Fruit fly (Drosophila melanogaster) whole organism, adult: ENCODE results near the gene mfrn.

ENCODE experiments used
- CG11617 ChIP-seq: fragments of 200-800 bp; sonication (Bioruptor generic); optimal IDR thresholded peaks from 2 replicates; lab custom pipeline; 2017; ENCODE audit warnings: mild to moderate bottlenecking, missing biosample characterization, missing genetic modification reagents, missing genetic modification characterization
- CG12768 ChIP-seq: fragments of 200-800 bp; sonication (Bioruptor generic); optimal IDR thresholded peaks from 2 replicates; lab custom pipeline; 2017; ENCODE audit warnings: missing biosample characterization, missing genetic modification characterization, mild to moderate bottlenecking, moderate library complexity, missing genetic modification reagents
- CG14711 ChIP-seq: fragments of 200-800 bp; sonication (Bioruptor generic); optimal IDR thresholded peaks from 2 replicates; lab custom pipeline; 2018; ENCODE audit warnings: missing biosample characterization, mild to moderate bottlenecking, missing genetic modification characterization, moderate library complexity
- CG1620 ChIP-seq: fragments of 200-800 bp; sonication (Bioruptor generic); optimal IDR thresholded peaks from 2 replicates; lab custom pipeline; 2016; ENCODE audit warnings: missing biosample characterization, missing genetic modification characterization
- CG33017 ChIP-seq: fragments of 200-800 bp; sonication (Bioruptor generic); optimal IDR thresholded peaks from 2 replicates; lab custom pipeline; 2018; ENCODE audit warnings: missing biosample characterization, mild to moderate bottlenecking, missing genetic modification characterization, moderate library complexity
- CG5204 ChIP-seq: fragments of 200-800 bp; sonication (Bioruptor generic); optimal IDR thresholded peaks from 2 replicates; lab custom pipeline; 2016; ENCODE audit warnings: missing biosample characterization, missing genetic modification characterization
- CG7045 ChIP-seq: fragments of 200-800 bp; sonication (Bioruptor generic); optimal IDR thresholded peaks from 2 replicates; lab custom pipeline; 2017; ENCODE audit warnings: missing biosample characterization, mild to moderate bottlenecking, missing genetic modification characterization
- CG7101 ChIP-seq: fragments of 200-800 bp; sonication (Bioruptor generic); optimal IDR thresholded peaks from 2 replicates; lab custom pipeline; 2018; ENCODE audit warnings: missing biosample characterization, mild to moderate bottlenecking, missing genetic modification characterization, moderate library complexity
- Clk ChIP-seq: fragments of 200-800 bp; sonication (Bioruptor generic); optimal IDR thresholded peaks from 2 replicates; lab custom pipeline; 2017; ENCODE audit warnings: missing biosample characterization, missing genetic modification characterization
- Crg-1 ChIP-seq: fragments of 200-800 bp; sonication (Bioruptor generic); optimal IDR thresholded peaks from 2 replicates; lab custom pipeline; 2016; ENCODE audit warnings: missing biosample characterization, missing genetic modification characterization
- Hr96 ChIP-seq: fragments of 200-800 bp; sonication (Bioruptor generic); optimal IDR thresholded peaks from 2 replicates; lab custom pipeline; 2016; ENCODE audit warnings: missing biosample characterization, missing genetic modification characterization
- Mnt ChIP-seq: fragments of 200-800 bp; sonication (Bioruptor generic); optimal IDR thresholded peaks from 2 replicates; lab custom pipeline; 2016; ENCODE audit warnings: missing biosample characterization, mild to moderate bottlenecking, missing genetic modification characterization
- bab1 ChIP-seq: fragments of 200-800 bp; sonication (Bioruptor generic); optimal IDR thresholded peaks from 3 replicates; lab custom pipeline; 2019; ENCODE audit warnings: missing biosample characterization, mild to moderate bottlenecking, missing genetic modification characterization, moderate library complexity
- cic ChIP-seq: fragments of 200-800 bp; sonication (Bioruptor generic); optimal IDR thresholded peaks from 2 replicates; lab custom pipeline; 2017; ENCODE audit warnings: missing biosample characterization, mild to moderate bottlenecking, missing genetic modification characterization, moderate library complexity
- cnc ChIP-seq, 2 experiments: fragments of >200 bp; optimal IDR thresholded peaks; 2 replicates each; lab custom pipeline; 2017
- kay ChIP-seq: fragments of 200-800 bp; sonication (Bioruptor generic); peaks from one replicate; lab custom pipeline; 2016; ENCODE audit warnings: missing biosample characterization, missing genetic modification characterization, borderline replicate concordance
- ovo ChIP-seq: fragments of 200-800 bp; sonication (Bioruptor generic); optimal IDR thresholded peaks from 2 replicates; lab custom pipeline; 2016; ENCODE audit warnings: missing biosample characterization, missing genetic modification characterization
- pad ChIP-seq: fragments of 200-800 bp; sonication (Bioruptor generic); optimal IDR thresholded peaks from 3 replicates; lab custom pipeline; 2017; ENCODE audit warnings: missing biosample characterization, missing genetic modification characterization, mild to moderate bottlenecking, moderate library complexity, missing genetic modification reagents
- tj ChIP-seq: fragments of 200-800 bp; sonication (Bioruptor generic); optimal IDR thresholded peaks from 3 replicates; lab custom pipeline; 2017; ENCODE audit warnings: missing biosample characterization, mild to moderate bottlenecking, missing genetic modification characterization, moderate library complexity
- toe ChIP-seq: fragments of 200-800 bp; sonication (Bioruptor generic); optimal IDR thresholded peaks from 2 replicates; lab custom pipeline; 2016; ENCODE audit warnings: missing biosample characterization, missing genetic modification characterization

Gene mfrn

dm6 chr3R:27926738-27927215 lies 21.0 kb downstream of the mfrn start:
- TF ChIP-seq cic (GFP tag; lab: Kevin White, UChicago), result peak; percentile 75
- no peak for TF ChIP-seq CG7045 (GFP tag; lab: Kevin White, UChicago)
- TF ChIP-seq Mnt, result peak; percentile 62
- TF ChIP-seq Hr96 (GFP tag; lab: Kevin White, UChicago), result peak; percentile 31

- TF ChIP-seq CG11617 (GFP tag; lab: Kevin White, UChicago), result no peak
- no peak for TF ChIP-seq cnc (optimal IDR thresholded peaks at IDR 0.05; lab: Kevin White, UChicago)
- TF ChIP-seq ovo, result peak; percentile 68
- no peak for TF ChIP-seq CG5204 (GFP tag; lab: Kevin White, UChicago)
- TF ChIP-seq kay, result no peak
Observed at dm6 chr3R:27925971-27926533, 21.8 kb downstream of the mfrn start.

dm6 chr3R:27925000-27925970 lies 22.5 kb downstream of the mfrn start, which contains the start of gene mino:
mino (plus strand) TSS chr3R:27925191.
- TF ChIP-seq Mnt, result peak; percentile 75
- TF ChIP-seq CG5204 (GFP tag; lab: Kevin White, UChicago), result peak; percentile 48
- TF ChIP-seq cic (GFP tag; lab: Kevin White, UChicago), result peak; percentile 73
- TF ChIP-seq CG14711, result peak; percentile 33
- TF ChIP-seq Crg-1 (GFP tag; lab: Kevin White, UChicago), result peak; percentile 40
- peak; percentile 87 for TF ChIP-seq kay
- TF ChIP-seq Clk (GFP tag; lab: Kevin White, UChicago), result peak; percentile 43
- peak; percentile 61 for TF ChIP-seq CG11617 (GFP tag; lab: Kevin White, UChicago)
- TF ChIP-seq CG12768, result peak; percentile 45
- no peak for TF ChIP-seq cnc (optimal IDR thresholded peaks at IDR 0.05; lab: Kevin White, UChicago)
- peak; percentile 11 for TF ChIP-seq Hr96 (GFP tag; lab: Kevin White, UChicago)
- TF ChIP-seq CG7045 (GFP tag; lab: Kevin White, UChicago), result peak; percentile 14
- peak; percentile 76 for TF ChIP-seq toe (GFP tag; lab: Kevin White, UChicago)
- TF ChIP-seq ovo, result no peak
- no peak for TF ChIP-seq CG1620 (GFP tag; lab: Kevin White, UChicago)
- no peak for TF ChIP-seq CG7101 (tag; lab: Kevin White, UChicago)
- TF ChIP-seq bab1 (GFP tag; lab: Kevin White, UChicago), result peak; percentile 45
- peak; percentile 16 for TF ChIP-seq tj (GFP tag; lab: Kevin White, UChicago)
- TF ChIP-seq pad, result peak; percentile 23
- TF ChIP-seq CG33017 (tag; lab: Kevin White, UChicago), result no peak

- TF ChIP-seq Clk (GFP tag; lab: Kevin White, UChicago) (peak; percentile 46), pad (peak; percentile 75), CG14711 (peak; percentile 59), Hr96 (GFP tag; lab: Kevin White, UChicago) (peak; percentile 91), toe (GFP tag; lab: Kevin White, UChicago) (peak; percentile 82), kay (no peak), bab1 (GFP tag; lab: Kevin White, UChicago) (peak; percentile 64), CG12768 (peak; percentile 85), CG11617 (GFP tag; lab: Kevin White, UChicago) (peak; percentile 95), CG7101 (tag; lab: Kevin White, UChicago) (peak; percentile 92), cnc (optimal IDR thresholded peaks at IDR 0.05; lab: Kevin White, UChicago) (no peak), cic (GFP tag; lab: Kevin White, UChicago) (peak; percentile 72), CG7045 (GFP tag; lab: Kevin White, UChicago) (peak; percentile 89), tj (GFP tag; lab: Kevin White, UChicago) (peak; percentile 80), CG1620 (GFP tag; lab: Kevin White, UChicago) (peak; percentile 91), CG5204 (GFP tag; lab: Kevin White, UChicago) (peak; percentile 84), Mnt (peak; percentile 93), Crg-1 (GFP tag; lab: Kevin White, UChicago) (peak; percentile 92), CG33017 (tag; lab: Kevin White, UChicago) (peak; percentile 84), ovo (peak; percentile 83)
Observed at dm6 chr3R:27922673-27923175, 25.1 kb downstream of the mfrn start, which contains the start of gene RpL4. RpL4 (plus strand) TSS chr3R:27922821.

dm6 chr3R:27921982-27922672 lies 25.7 kb downstream of the mfrn start, which contains the start of gene BCAS2:
BCAS2 (minus strand) TSS chr3R:27922356.
- no peak for TF ChIP-seq pad
